Fruit fly (Drosophila melanogaster): ENCODE data around the gene CG5112.

The CG5112 gene

DNA sequence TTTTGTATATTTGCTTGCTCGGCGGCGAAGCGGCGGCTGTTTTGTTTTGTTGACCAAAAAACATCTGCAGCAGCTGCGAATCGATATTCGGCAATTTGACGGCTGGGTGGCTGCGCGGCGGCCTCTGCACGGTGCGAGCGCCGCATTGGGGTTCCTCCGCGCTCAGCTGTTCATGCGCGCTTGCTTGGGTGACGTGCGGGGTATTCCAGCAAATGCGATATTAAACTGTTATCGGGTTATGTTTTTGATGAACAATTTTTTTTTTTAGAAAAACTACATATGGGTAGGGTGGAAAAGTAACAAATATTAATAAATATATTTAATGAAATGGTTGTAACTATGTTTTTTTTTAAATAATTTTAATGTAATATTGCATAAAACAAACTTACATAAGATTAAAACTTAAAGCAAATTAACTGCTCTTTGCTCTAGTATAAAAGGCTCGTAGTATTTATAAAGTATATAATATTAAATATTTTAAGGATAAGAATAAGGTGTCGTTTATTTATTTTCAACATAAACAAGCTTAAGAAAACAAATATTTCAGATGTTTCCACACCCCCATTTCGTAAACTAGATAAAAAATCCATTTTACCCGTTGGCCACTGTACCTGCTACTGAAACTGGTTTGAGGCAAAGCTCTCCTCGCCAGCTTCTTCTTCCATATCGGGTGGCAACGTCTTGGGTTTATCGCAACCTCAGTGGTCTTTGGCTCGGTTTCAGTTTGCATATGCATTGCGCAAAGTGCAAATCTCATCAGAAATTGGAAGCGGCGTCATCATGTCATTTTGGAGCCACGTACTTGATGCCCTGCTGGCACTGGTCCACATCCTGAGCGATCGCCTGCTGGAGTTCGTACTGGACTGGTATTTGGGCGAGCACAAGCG, at the start of gene CG5112, which contains the start of gene Gnpat (continued):
- TF ChIP-seq CTCF (GFP tag; optimal IDR thresholded peaks at IDR 0.05) (no peak), btn (GFP tag; optimal IDR thresholded peaks at IDR 0.05) (no peak), CG31365 (tag; optimal IDR thresholded peaks at IDR 0.05) (no peak), CG18011 (GFP tag; optimal IDR thresholded peaks at IDR 0.05) (peak; percentile 42), maf-S (GFP tag; optimal IDR thresholded peaks at IDR 0.05) (peak; percentile 55), CG14014 (GFP tag; IDR thresholded peaks at IDR 0.05) (peak; percentile 74), CG6272 (GFP tag; IDR thresholded peaks at IDR 0.05) (peak; percentile 70), Med (GFP tag) (peak; percentile 94), HLH4C (GFP tag; IDR thresholded peaks at IDR 0.05; ENCODE audit: partially characterized antibody) (peak; percentile 57; the same call in 2 of the 3 replicates), gsb-n (tag; optimal IDR thresholded peaks at IDR 0.05) (peak; percentile 20), bbx (GFP tag; IDR thresholded peaks at IDR 0.05; ENCODE audit: partially characterized antibody) (peak; percentile 74), BtbVII (GFP tag; optimal IDR thresholded peaks at IDR 0.05) (no peak), MBD-R2 (GFP tag; IDR thresholded peaks at IDR 0.05) (peak; percentile 80), CG12219 (GFP tag; optimal IDR thresholded peaks at IDR 0.05) (no peak), CG12155 (GFP tag; optimal IDR thresholded peaks at IDR 0.05) (peak; percentile 11), CG3065 (GFP tag; optimal IDR thresholded peaks at IDR 0.05) (no peak), CG9876 (GFP tag; optimal IDR thresholded peaks at IDR 0.05) (peak; percentile 76), mld (GFP tag; IDR thresholded peaks at IDR 0.05; ENCODE audit: partially characterized antibody) (peak; percentile 41; the same call in 1 of the 3 replicates), run (tag; optimal IDR thresholded peaks at IDR 0.05) (no peak), Nf-YC (tag; optimal IDR thresholded peaks at IDR 0.05) (no peak), twi (tag; optimal IDR thresholded peaks at IDR 0.05) (peak; percentile 10), otp (GFP tag; IDR thresholded peaks at IDR 0.05) (peak; percentile 58; the same call in 2 of the 3 replicates), rib (GFP tag; IDR thresholded peaks at IDR 0.05) (peak; percentile 26; the same call in 1 of the 2 replicates), lola (GFP tag; optimal IDR thresholded peaks at IDR 0.05) (peak in 1 of 3 experiments; percentile 64), CG3407 (GFP tag; optimal IDR thresholded peaks at IDR 0.05) (no peak), CG16779 (GFP tag; IDR thresholded peaks at IDR 0.05) (peak; percentile 63), NFAT (GFP tag; IDR thresholded peaks at IDR 0.05) (peak; percentile 90), CG3838 (GFP tag; optimal IDR thresholded peaks at IDR 0.05) (no peak), CG1832 (GFP tag; optimal IDR thresholded peaks at IDR 0.05) (no peak), br (optimal IDR thresholded peaks at IDR 0.05) (no peak), CG33557 (GFP tag; optimal IDR thresholded peaks at IDR 0.05) (peak; percentile 13), dan (GFP tag; IDR thresholded peaks at IDR 0.05) (no peak), Trl (optimal IDR thresholded peaks at IDR 0.05) (no peak), Trl (GFP tag; optimal IDR thresholded peaks at IDR 0.05) (peak; percentile 55), hkb (optimal IDR thresholded peaks at IDR 0.05) (no peak), hkb (GFP tag; IDR thresholded peaks at IDR 0.05) (peak; percentile 11; the same call in 1 of the 2 replicates), H2.0 (GFP tag; IDR thresholded peaks at IDR 0.05) (peak; percentile 80), CG17802 (tag; optimal IDR thresholded peaks at IDR 0.05) (peak; percentile 72), CG16863 (GFP tag; optimal IDR thresholded peaks at IDR 0.05) (no peak), ken (GFP tag; IDR thresholded peaks at IDR 0.05) (peak; percentile 92), TFAM (GFP tag; optimal IDR thresholded peaks at IDR 0.05) (no peak), CG11696 (GFP tag; IDR thresholded peaks at IDR 0.05) (no peak), Dad (GFP tag; optimal IDR thresholded peaks at IDR 0.05) (peak; percentile 67), CG8089 (GFP tag; optimal IDR thresholded peaks at IDR 0.05) (no peak), CG14667 (GFP tag; IDR thresholded peaks at IDR 0.05) (no peak), Optix (GFP tag; IDR thresholded peaks at IDR 0.05) (peak; percentile 62), bcd (GFP tag; optimal IDR thresholded peaks at IDR 0.05) (peak; percentile 43), CG9727 (GFP tag; optimal IDR thresholded peaks at IDR 0.05) (peak; percentile 49), jing (GFP tag; optimal IDR thresholded peaks at IDR 0.05) (no peak), CG6175 (GFP tag; IDR thresholded peaks at IDR 0.05) (peak; percentile 55; the same call in 2 of the 3 replicates), gem (tag; optimal IDR thresholded peaks at IDR 0.05) (peak; percentile 77)
